Worm (Caenorhabditis elegans): ENCODE results near the gene R04D3.4.

DNA sequence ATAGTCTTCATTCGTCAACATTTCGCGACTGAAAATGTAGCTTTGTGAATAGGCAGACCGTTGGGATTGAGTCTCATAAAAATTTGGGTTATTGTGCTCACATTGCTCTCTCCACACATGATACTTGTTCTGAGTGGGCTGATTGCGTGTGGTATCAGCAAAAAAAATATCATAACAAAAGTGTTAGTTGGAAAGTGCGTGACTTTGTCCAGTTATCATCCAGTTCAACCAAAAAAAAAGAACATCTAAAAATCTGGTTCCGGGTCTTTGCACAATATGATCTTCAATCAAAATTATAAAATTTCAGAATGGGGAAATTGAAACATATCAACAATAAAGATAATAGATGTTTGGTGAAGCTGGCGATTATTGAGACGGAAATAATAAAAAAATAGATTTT is 11.9 kb upstream of the R04D3.4 start, which contains the start of gene srd-39:
- TF ChIP-seq T22C8.4 (GFP tag; IDR thresholded peaks at IDR 0.05) = no peak
- TF ChIP-seq ztf-23 (GFP tag; IDR thresholded peaks at IDR 0.05) = no peak
- TF ChIP-seq med-1 (GFP tag; optimal IDR thresholded peaks at IDR 0.05; ENCODE audit: insufficient read depth) = no peak
- no peak for TF ChIP-seq klf-2 (GFP tag; conservative IDR thresholded peaks at IDR 0.05)
- no peak for TF ChIP-seq ref-1 (GFP tag; conservative IDR thresholded peaks at IDR 0.05)
- TF ChIP-seq flt-1 (GFP tag; IDR thresholded peaks at IDR 0.05) = no peak
- TF ChIP-seq tab-1 (GFP tag; IDR thresholded peaks at IDR 0.05) = no peak

Data from whole organism, midembryonic.